Fruit fly (Drosophila melanogaster) whole organism, embryonic: ENCODE data around the gene CG7497.
A peak's percentile ranks its signal among the peaks of the same experiment; 100 is the strongest.

Source experiments
- Atf-2 ChIP-seq: fragments of 200-800 bp; sonication (Bioruptor generic); optimal IDR thresholded peaks from 2 replicates; lab custom pipeline; 2016; ENCODE audit warnings: missing biosample characterization, missing genetic modification characterization
- B-H2 ChIP-seq: fragments of 200-800 bp; sonication (Bioruptor generic); optimal IDR thresholded peaks from 2 replicates; lab custom pipeline; 2018; ENCODE audit warnings: missing biosample characterization, mild to moderate bottlenecking, missing genetic modification characterization
- CG10274 ChIP-seq: fragments of 200-800 bp; sonication (Bioruptor generic); optimal IDR thresholded peaks from 3 replicates; lab custom pipeline; 2017; ENCODE audit warnings: missing biosample characterization, mild to moderate bottlenecking, missing genetic modification characterization
- CG10565 ChIP-seq: fragments of 200-800 bp; sonication (Bioruptor generic); optimal IDR thresholded peaks from 3 replicates; lab custom pipeline; 2016; ENCODE audit warnings: missing biosample characterization, mild to moderate bottlenecking, missing genetic modification characterization
- CG10959 ChIP-seq: fragments of 200-800 bp; sonication (Bioruptor generic); IDR thresholded peaks from 2 replicates; pipeline ENCODE4 v1.3.6; 2022; ENCODE audit warnings: missing biosample characterization, missing genetic modification characterization
- CG12299 ChIP-seq: fragments of 200-800 bp; sonication (Bioruptor generic); optimal IDR thresholded peaks from 2 replicates; lab custom pipeline; 2018; ENCODE audit warnings: missing biosample characterization, mild to moderate bottlenecking, missing genetic modification characterization
- CG13287 ChIP-seq: fragments of 200-800 bp; sonication (Bioruptor generic); IDR thresholded peaks from 2 replicates; pipeline ENCODE4 v1.3.6; 2022; ENCODE audit warnings: missing biosample characterization, missing genetic modification characterization; ENCODE audit not compliant: partially characterized antibody
- CG14667 ChIP-seq: fragments of 200-800 bp; sonication (Bioruptor generic); IDR thresholded peaks from 2 replicates; pipeline ENCODE4 v1.3.6; 2022; ENCODE audit warnings: missing biosample characterization, missing genetic modification characterization
- CG1602 ChIP-seq: fragments of 200-800 bp; sonication (Bioruptor generic); optimal IDR thresholded peaks from 3 replicates; lab custom pipeline; 2016; ENCODE audit warnings: missing biosample characterization, missing genetic modification characterization
- CG17359 ChIP-seq: fragments of 200-800 bp; sonication (Bioruptor generic); optimal IDR thresholded peaks from 3 replicates; lab custom pipeline; 2018; ENCODE audit warnings: missing biosample characterization, mild to moderate bottlenecking, missing genetic modification characterization, moderate library complexity
- CG18011 ChIP-seq: fragments of 200-800 bp; sonication (Bioruptor generic); optimal IDR thresholded peaks from 2 replicates; lab custom pipeline; 2017; ENCODE audit warnings: missing biosample characterization, missing genetic modification characterization, mild to moderate bottlenecking, moderate library complexity, missing genotype
- CG2875 ChIP-seq: fragments of 200-800 bp; sonication (Bioruptor generic); optimal IDR thresholded peaks from 2 replicates; lab custom pipeline; 2017; ENCODE audit warnings: missing biosample characterization, mild to moderate bottlenecking, missing genetic modification characterization, missing genetic modification reagents
- CG3407 ChIP-seq: fragments of 200-800 bp; sonication (Bioruptor generic); optimal IDR thresholded peaks from 2 replicates; lab custom pipeline; 2018; ENCODE audit warnings: missing biosample characterization, mild to moderate bottlenecking, missing genetic modification characterization
- CG3995 ChIP-seq: fragments of 200-800 bp; sonication (Bioruptor generic); optimal IDR thresholded peaks from 3 replicates; lab custom pipeline; 2016; ENCODE audit warnings: missing biosample characterization, missing genetic modification characterization
- CG4617 ChIP-seq: fragments of 200-800 bp; sonication (Bioruptor generic); optimal IDR thresholded peaks from 3 replicates; lab custom pipeline; 2016; ENCODE audit warnings: missing biosample characterization, missing genetic modification characterization, borderline replicate concordance
- CG7786 ChIP-seq: fragments of 200-800 bp; sonication (Bioruptor generic); optimal IDR thresholded peaks from 2 replicates; lab custom pipeline; 2016; ENCODE audit warnings: missing biosample characterization, missing genetic modification characterization
- CG9437 ChIP-seq: fragments of 200-800 bp; sonication (Bioruptor generic); optimal IDR thresholded peaks from 2 replicates; lab custom pipeline; 2018; ENCODE audit warnings: missing biosample characterization, mild to moderate bottlenecking, missing genetic modification characterization
- Dip2 ChIP-seq: fragments of 200-800 bp; sonication (Bioruptor generic); IDR thresholded peaks from 2 replicates; pipeline ENCODE4 v1.3.6; 2022; ENCODE audit warnings: missing biosample characterization, missing genetic modification characterization
- Ets97D ChIP-seq: fragments of 200-800 bp; sonication (Bioruptor generic); optimal IDR thresholded peaks from 3 replicates; lab custom pipeline; 2016; ENCODE audit warnings: missing biosample characterization, missing genetic modification characterization
- Fer3 ChIP-seq: fragments of 200-800 bp; sonication (Bioruptor generic); optimal IDR thresholded peaks from 2 replicates; lab custom pipeline; 2018; ENCODE audit warnings: missing biosample characterization, mild to moderate bottlenecking, missing genetic modification characterization, moderate library complexity
- HmgD ChIP-seq: fragments of 200-800 bp; sonication (Bioruptor generic); optimal IDR thresholded peaks from 3 replicates; lab custom pipeline; 2016; ENCODE audit warnings: missing biosample characterization, missing genetic modification characterization
- Hmr ChIP-seq: fragments of 200-800 bp; sonication (Bioruptor generic); optimal IDR thresholded peaks from 3 replicates; lab custom pipeline; 2017; ENCODE audit warnings: mild to moderate bottlenecking, missing biosample characterization, missing genetic modification reagents, missing genetic modification characterization
- Hr3 ChIP-seq: fragments of 200-800 bp; sonication (Bioruptor generic); optimal IDR thresholded peaks from 3 replicates; lab custom pipeline; 2016; ENCODE audit warnings: missing biosample characterization, missing genetic modification characterization
- Jarid2 ChIP-seq: fragments of 200-800 bp; sonication (Bioruptor generic); optimal IDR thresholded peaks from 3 replicates; lab custom pipeline; 2017; ENCODE audit warnings: mild to moderate bottlenecking, missing biosample characterization, missing genetic modification reagents, missing genetic modification characterization
- Med ChIP-seq: fragments of 200-800 bp; sonication (Bioruptor generic); peaks from one replicate; lab custom pipeline; 2016; ENCODE audit warnings: missing biosample characterization, missing genetic modification characterization, mild to moderate bottlenecking, inconsistent platforms, moderate library complexity
- Nf-YB ChIP-seq: fragments of 200-800 bp; sonication (Bioruptor generic); optimal IDR thresholded peaks from 3 replicates; lab custom pipeline; 2019; ENCODE audit warnings: missing biosample characterization, mild to moderate bottlenecking, missing genetic modification characterization, moderate library complexity
- Nf-YC ChIP-seq: fragments of 200-800 bp; optimal IDR thresholded peaks from 3 replicates; lab custom pipeline; 2019; ENCODE audit warnings: missing biosample characterization, mild to moderate bottlenecking, missing genetic modification characterization, moderate library complexity
- NfI ChIP-seq: fragments of 200-800 bp; sonication (Bioruptor generic); optimal IDR thresholded peaks from 3 replicates; lab custom pipeline; 2018; ENCODE audit warnings: missing biosample characterization, mild to moderate bottlenecking, missing genetic modification characterization, moderate library complexity
- Scr ChIP-seq: fragments of 200-800 bp; sonication (Bioruptor generic); IDR thresholded peaks from 2 replicates; pipeline ENCODE4 v1.3.6; 2022; ENCODE audit warnings: missing biosample characterization, missing genetic modification characterization; ENCODE audit not compliant: partially characterized antibody
- Taf1 ChIP-seq: fragments of 200-800 bp; sonication (Bioruptor generic); IDR thresholded peaks from 2 replicates; pipeline ENCODE4 v1.3.6; 2022; ENCODE audit warnings: missing biosample characterization, missing genetic modification characterization
- Vsx1 ChIP-seq: fragments of 200-800 bp; sonication (Bioruptor generic); optimal IDR thresholded peaks from 2 replicates; lab custom pipeline; 2017; ENCODE audit warnings: missing biosample characterization, mild to moderate bottlenecking, missing genetic modification characterization, missing genetic modification reagents
- cas ChIP-seq: fragments of 200-800 bp; sonication (Bioruptor generic); IDR thresholded peaks from 2 replicates; pipeline ENCODE4 v1.3.6; 2022; ENCODE audit warnings: missing biosample characterization, missing genetic modification characterization
- dan ChIP-seq: fragments of 200-800 bp; sonication (Bioruptor generic); IDR thresholded peaks from 2 replicates; pipeline ENCODE4 v1.3.6; 2022; ENCODE audit warnings: missing biosample characterization, missing genetic modification characterization
- dimm ChIP-seq: fragments of 200-800 bp; sonication (Bioruptor generic); IDR thresholded peaks from 2 replicates; pipeline ENCODE4 v1.3.6; 2022; ENCODE audit warnings: missing biosample characterization, missing genetic modification characterization
- dmrt99B ChIP-seq: fragments of 200-800 bp; sonication (Bioruptor generic); optimal IDR thresholded peaks from 2 replicates; lab custom pipeline; 2018; ENCODE audit warnings: missing biosample characterization, mild to moderate bottlenecking, missing genetic modification characterization, moderate library complexity
- emc ChIP-seq: fragments of 200-800 bp; sonication (Bioruptor generic); optimal IDR thresholded peaks from 2 replicates; lab custom pipeline; 2016; ENCODE audit warnings: missing biosample characterization, missing genetic modification characterization
- en ChIP-seq: fragments of 200-800 bp; sonication (Bioruptor generic); optimal IDR thresholded peaks from 2 replicates; lab custom pipeline; 2016; ENCODE audit warnings: missing biosample characterization, missing genetic modification characterization
- eve ChIP-seq, 2 experiments: fragments of >200 bp; optimal IDR thresholded peaks; 2 replicates each; lab custom pipeline; 2017; ENCODE audit warnings: missing biosample characterization in 2 of 2, missing genetic modification characterization in 2 of 2
- fd64A ChIP-seq: fragments of 200-800 bp; sonication (Bioruptor generic); optimal IDR thresholded peaks from 3 replicates; lab custom pipeline; 2018; ENCODE audit warnings: missing biosample characterization, mild to moderate bottlenecking, missing genetic modification characterization
- insv ChIP-seq, 2 experiments: fragments of 200-800 bp; sonication (Bioruptor generic); optimal IDR thresholded peaks; 3 replicates each; lab custom pipeline; 2016 to 2018; ENCODE audit warnings: missing biosample characterization in 2 of 2, missing genetic modification characterization in 2 of 2
- ken ChIP-seq: fragments of 200-800 bp; sonication (Bioruptor generic); IDR thresholded peaks from 3 replicates; pipeline ENCODE4 v1.3.6; 2022; ENCODE audit warnings: missing biosample characterization, missing genetic modification characterization
- mirr ChIP-seq: fragments of 200-800 bp; sonication (Bioruptor generic); optimal IDR thresholded peaks from 3 replicates; lab custom pipeline; 2018; ENCODE audit warnings: missing biosample characterization, mild to moderate bottlenecking, missing genetic modification characterization
- nerfin-2 ChIP-seq: fragments of 200-800 bp; sonication (Bioruptor generic); IDR thresholded peaks from 2 replicates; pipeline ENCODE4 v1.3.6; 2022; ENCODE audit warnings: missing biosample characterization, missing genetic modification characterization; ENCODE audit not compliant: partially characterized antibody
- sim ChIP-seq: fragments of 200-800 bp; sonication (Bioruptor generic); IDR thresholded peaks from 2 replicates; pipeline ENCODE4 v1.3.6; 2022; ENCODE audit warnings: missing biosample characterization, missing genetic modification characterization
- sima ChIP-seq: fragments of 200-800 bp; sonication (Bioruptor generic); optimal IDR thresholded peaks from 2 replicates; lab custom pipeline; 2016; ENCODE audit warnings: missing biosample characterization, missing genetic modification characterization
- so ChIP-seq: fragments of 200-800 bp; sonication (Bioruptor generic); IDR thresholded peaks from 3 replicates; pipeline ENCODE4 v1.3.6; 2022; ENCODE audit warnings: missing biosample characterization, missing genetic modification characterization
- ssp ChIP-seq: fragments of 200-800 bp; sonication (Bioruptor generic); IDR thresholded peaks from 2 replicates; pipeline ENCODE4 v1.3.6; 2022; ENCODE audit warnings: missing biosample characterization, missing genetic modification characterization
- tap ChIP-seq: fragments of 200-800 bp; optimal IDR thresholded peaks from 3 replicates; lab custom pipeline; 2019; ENCODE audit warnings: missing biosample characterization, mild to moderate bottlenecking, missing genetic modification characterization, moderate library complexity
- unpg ChIP-seq: fragments of 200-800 bp; sonication (Bioruptor generic); optimal IDR thresholded peaks from 3 replicates; lab custom pipeline; 2018; ENCODE audit warnings: missing biosample characterization, mild to moderate bottlenecking, missing genetic modification characterization, moderate library complexity
- yki ChIP-seq: fragments of >200 bp; optimal IDR thresholded peaks from 3 replicates; lab custom pipeline; 2018

CG7497 gene

dm6 chr3L:17643985-17644905 lies 11.0 kb downstream of the CG7497 start (continued):
- TF ChIP-seq Nf-YB (GFP tag; lab: Kevin White, UChicago) (no peak), CG14667 (no peak), dan (GFP tag; lab: Robert Waterston, UW) (no peak), cas (GFP tag; lab: Robert Waterston, UW) (no peak), CG4617 (GFP tag; lab: Kevin White, UChicago) (no peak), mirr (GFP tag; lab: Kevin White, UChicago) (peak; percentile 79), CG3407 (GFP tag; lab: Kevin White, UChicago) (no peak), B-H2 (GFP tag; lab: Kevin White, UChicago) (peak; percentile 52), CG10959 (GFP tag; lab: Robert Waterston, UW) (no peak), Med (peak; percentile 83), eve (GFP tag; optimal IDR thresholded peaks at IDR 0.05; lab: Kevin White, UChicago) (peak in 1 of 2 experiments; percentile 34), Hmr (GFP tag; lab: Kevin White, UChicago) (no peak), CG7786 (GFP tag; lab: Kevin White, UChicago) (no peak), Scr (GFP tag; lab: Robert Waterston, UW) (no peak), CG17359 (no peak), CG1602 (GFP tag; lab: Kevin White, UChicago) (no peak), Nf-YC (no peak), dmrt99B (no peak), yki (lab: Kevin White, UChicago) (no peak), Vsx1 (no peak), emc (GFP tag; lab: Kevin White, UChicago) (no peak), sim (GFP tag; lab: Robert Waterston, UW) (no peak), fd64A (GFP tag; lab: Kevin White, UChicago) (no peak), CG9437 (GFP tag; lab: Kevin White, UChicago) (no peak), Atf-2 (GFP tag; lab: Kevin White, UChicago) (no peak), en (no peak), CG12299 (no peak), ssp (no peak), CG10565 (GFP tag; lab: Kevin White, UChicago) (no peak), Hr3 (GFP tag; lab: Kevin White, UChicago) (no peak), Ets97D (peak; percentile 1), insv (GFP tag; optimal IDR thresholded peaks at IDR 0.05; lab: Kevin White, UChicago) (no peak), Fer3 (tag; lab: Kevin White, UChicago) (no peak), so (GFP tag; lab: Robert Waterston, UW) (no peak), Dip2 (GFP tag; lab: Robert Waterston, UW) (no peak), dimm (GFP tag; lab: Robert Waterston, UW) (no peak), CG13287 (GFP tag; lab: Robert Waterston, UW) (no peak), CG10274 (GFP tag; lab: Kevin White, UChicago) (no peak), Taf1 (GFP tag; lab: Robert Waterston, UW) (no peak), sima (GFP tag; lab: Kevin White, UChicago) (no peak), CG2875 (GFP tag; lab: Kevin White, UChicago) (no peak), tap (tag; lab: Kevin White, UChicago) (no peak), nerfin-2 (GFP tag; lab: Robert Waterston, UW) (no peak), HmgD (GFP tag; lab: Kevin White, UChicago) (no peak), CG3995 (GFP tag; lab: Kevin White, UChicago) (no peak), NfI (GFP tag; lab: Kevin White, UChicago) (no peak), Jarid2 (GFP tag; lab: Kevin White, UChicago) (no peak), unpg (no peak), CG18011 (GFP tag; lab: Kevin White, UChicago) (no peak), ken (GFP tag; lab: Robert Waterston, UW) (no peak)
